Worm (Caenorhabditis elegans) whole organism, L4/young adult: Measurements from ENCODE around the gene alh-3.

Experiments used
- W03F9.2 ChIP-seq: fragments of 150-350 bp; optimal IDR thresholded peaks from 2 replicates; lab custom pipeline; 2014; ENCODE audit warnings: missing biosample characterization, missing genetic modification characterization
- dao-5 ChIP-seq: sonication (generic microtip); optimal IDR thresholded peaks from 2 replicates; lab custom pipeline; 2016; ENCODE audit warnings: missing genotype, missing genetic modification characterization, moderate library complexity, missing compliant biosample characterization
- him-1 ChIP-seq: sonication (generic microtip); optimal IDR thresholded peaks from 2 replicates; lab custom pipeline; 2016; ENCODE audit warnings: missing genotype, missing genetic modification reagents, missing genetic modification characterization, missing compliant biosample characterization

DNA sequence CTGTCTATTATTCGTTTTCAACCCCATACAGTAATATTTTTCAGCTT is 16.0 kb downstream of the alh-3 start, which contains the start of gene kdin-1:
- TF ChIP-seq him-1 (no peak), dao-5 (tag; lab: Kevin White, UChicago) (no peak), W03F9.2 (tag; lab: Kevin White, UChicago) (no peak)
